Worm (Caenorhabditis elegans) whole organism, mixed stage, embryonic: ENCODE data around the gene C07H4.1.

Source experiments
- M03D4.4 ChIP-seq: sonication (generic microtip); optimal IDR thresholded peaks from 2 replicates; lab custom pipeline; 2017; ENCODE audit warnings: mild to moderate bottlenecking, missing genetic modification characterization, missing compliant biosample characterization
- bed-3 ChIP-seq: fragments of 200-800 bp; sonication (Bioruptor generic); optimal IDR thresholded peaks from 3 replicates; lab custom pipeline; 2018; ENCODE audit warnings: mild to moderate bottlenecking, missing genetic modification characterization, moderate library complexity, missing compliant biosample characterization
- blmp-1 ChIP-seq: fragments of 150-350 bp; optimal IDR thresholded peaks from 2 replicates; lab custom pipeline; 2014; ENCODE audit warnings: missing biosample characterization, missing genetic modification characterization
- ceh-39 ChIP-seq: fragments of 150-350 bp; optimal IDR thresholded peaks from 2 replicates; lab custom pipeline; 2014; ENCODE audit warnings: missing biosample characterization, missing genetic modification characterization
- ceh-43 ChIP-seq: fragments of 200-800 bp; sonication (Bioruptor generic); optimal IDR thresholded peaks from 2 replicates; lab custom pipeline; 2018; ENCODE audit warnings: mild to moderate bottlenecking, missing genetic modification characterization, moderate library complexity, missing compliant biosample characterization
- ceh-83 ChIP-seq: fragments of 200-800 bp; sonication (Bioruptor generic); optimal IDR thresholded peaks from 2 replicates; lab custom pipeline; 2018; ENCODE audit warnings: mild to moderate bottlenecking, missing genetic modification characterization, missing compliant biosample characterization
- ces-1 ChIP-seq: fragments of 150-350 bp; optimal IDR thresholded peaks from 2 replicates; lab custom pipeline; 2014; ENCODE audit warnings: missing biosample characterization, missing genetic modification reagents, missing genetic modification characterization
- cnd-1 ChIP-seq: fragments of 200-800 bp; sonication (Bioruptor generic); optimal IDR thresholded peaks from 2 replicates; lab custom pipeline; 2018; ENCODE audit warnings: mild to moderate bottlenecking, missing genetic modification characterization, missing compliant biosample characterization
- elt-1 ChIP-seq: sonication (generic microtip); optimal IDR thresholded peaks from 2 replicates; lab custom pipeline; 2017; ENCODE audit warnings: missing genetic modification characterization, mild to moderate bottlenecking, missing compliant biosample characterization, antibody characterized with exemption, moderate library complexity, borderline replicate concordance; ENCODE audit not compliant: insufficient read depth
- elt-3 ChIP-seq: fragments of 150-350 bp; optimal IDR thresholded peaks from 2 replicates; lab custom pipeline; 2014; ENCODE audit warnings: missing biosample characterization, missing genetic modification characterization
- flh-1 ChIP-seq: fragments of 200-800 bp; sonication (Bioruptor generic); optimal IDR thresholded peaks from 2 replicates; lab custom pipeline; 2018; ENCODE audit warnings: mild to moderate bottlenecking, missing genetic modification characterization, moderate library complexity, missing compliant biosample characterization
- hlh-1 ChIP-seq: fragments of 150-350 bp; optimal IDR thresholded peaks from 2 replicates; lab custom pipeline; 2014; ENCODE audit warnings: missing biosample characterization, missing genetic modification reagents, missing genetic modification characterization
- lsy-2 ChIP-seq: fragments of 150-350 bp; optimal IDR thresholded peaks from 2 replicates; lab custom pipeline; 2014; ENCODE audit warnings: missing biosample characterization, missing genetic modification characterization
- mab-5 ChIP-seq: fragments of 150-350 bp; optimal IDR thresholded peaks from 2 replicates; lab custom pipeline; 2014; ENCODE audit warnings: missing biosample characterization, missing genetic modification characterization
- mep-1 ChIP-seq: fragments of 150-350 bp; optimal IDR thresholded peaks from 2 replicates; lab custom pipeline; 2017; ENCODE audit warnings: missing biosample characterization, missing genetic modification reagents, missing genetic modification characterization, inconsistent platforms
- mls-2 ChIP-seq: sonication (generic microtip); optimal IDR thresholded peaks from 2 replicates; lab custom pipeline; 2016; ENCODE audit warnings: mild to moderate bottlenecking, missing genetic modification characterization, moderate library complexity, missing compliant biosample characterization
- nhr-237 ChIP-seq: fragments of 150-350 bp; optimal IDR thresholded peaks from 2 replicates; lab custom pipeline; 2014; ENCODE audit warnings: missing biosample characterization, missing genetic modification characterization
- nhr-28 ChIP-seq: fragments of 150-350 bp; optimal IDR thresholded peaks from 2 replicates; lab custom pipeline; 2014; ENCODE audit warnings: missing biosample characterization, missing genetic modification characterization
- pha-4 ChIP-seq: fragments of 150-350 bp; optimal IDR thresholded peaks from 2 replicates; lab custom pipeline; 2018; ENCODE audit warnings: missing biosample characterization, missing genetic modification reagents, missing genetic modification characterization
- sem-2 ChIP-seq: fragments of 200-800 bp; sonication (Bioruptor generic); optimal IDR thresholded peaks from 2 replicates; lab custom pipeline; 2018; ENCODE audit warnings: mild to moderate bottlenecking, missing genetic modification characterization, missing compliant biosample characterization
- snpc-4 ChIP-seq: fragments of 150-350 bp; optimal IDR thresholded peaks from 2 replicates; lab custom pipeline; 2014; ENCODE audit warnings: missing biosample characterization, missing genetic modification characterization
- sptf-1 ChIP-seq: sonication (generic microtip); optimal IDR thresholded peaks from 2 replicates; lab custom pipeline; 2017; ENCODE audit warnings: mild to moderate bottlenecking, missing genetic modification characterization, moderate library complexity, missing compliant biosample characterization
- tbx-8 ChIP-seq: fragments of 200-800 bp; sonication (Bioruptor generic); optimal IDR thresholded peaks from 2 replicates; lab custom pipeline; 2018; ENCODE audit warnings: mild to moderate bottlenecking, missing genetic modification characterization, moderate library complexity, missing compliant biosample characterization
- unc-120 ChIP-seq: sonication (generic microtip); optimal IDR thresholded peaks from 2 replicates; lab custom pipeline; 2017; ENCODE audit warnings: missing genetic modification characterization, missing compliant biosample characterization; ENCODE audit not compliant: poor library complexity, severe bottlenecking
- unc-39 ChIP-seq: fragments of 150-350 bp; optimal IDR thresholded peaks from 2 replicates; lab custom pipeline; 2014; ENCODE audit warnings: missing biosample characterization, missing genetic modification characterization
- unc-62 ChIP-seq: fragments of 150-350 bp; optimal IDR thresholded peaks from 2 replicates; lab custom pipeline; 2014; ENCODE audit warnings: missing biosample characterization, missing genetic modification reagents, missing genetic modification characterization
- zip-8 ChIP-seq: fragments of 150-350 bp; optimal IDR thresholded peaks from 2 replicates; lab custom pipeline; 2014; ENCODE audit warnings: missing biosample characterization, missing genetic modification characterization
- ztf-11 ChIP-seq: fragments of 150-350 bp; optimal IDR thresholded peaks from 2 replicates; lab custom pipeline; 2014; ENCODE audit warnings: missing biosample characterization, missing genetic modification characterization

Gene C07H4.1

ce11 chrII:9076098-9076879, 17.2 kb downstream of the C07H4.1 start:
- TF ChIP-seq mls-2 (tag; lab: Kevin White, UChicago) = no peak
- TF ChIP-seq unc-120 = peak; percentile 54
- TF ChIP-seq nhr-237 (tag; lab: Kevin White, UChicago) = no peak
- no peak for TF ChIP-seq elt-3 (tag; lab: Kevin White, UChicago)
- TF ChIP-seq hlh-1 = peak; percentile 79
- TF ChIP-seq unc-62 (GFP tag; lab: Kevin White, UChicago) = peak; percentile 46
- no peak for TF ChIP-seq ztf-11 (tag; lab: Kevin White, UChicago)
- TF ChIP-seq lsy-2 (tag; lab: Kevin White, UChicago) = no peak
- TF ChIP-seq mab-5 = no peak
- peak; percentile 39 for TF ChIP-seq zip-8

- no peak for TF ChIP-seq hlh-1
- TF ChIP-seq lsy-2 (tag; lab: Kevin White, UChicago) = no peak
- no peak for TF ChIP-seq blmp-1
- no peak for TF ChIP-seq ceh-39 (tag; lab: Kevin White, UChicago)
- TF ChIP-seq M03D4.4 (tag; lab: Kevin White, UChicago) = no peak
- TF ChIP-seq tbx-8 = no peak
Observed at ce11 chrII:9074492-9074891, 19.0 kb downstream of the C07H4.1 start.

ce11 chrII:9072769-9073168, 20.7 kb downstream of the C07H4.1 start:
- no peak for TF ChIP-seq sem-2 (GFP tag; lab: Kevin White, UChicago)
- no peak for TF ChIP-seq ces-1 (GFP tag; lab: Kevin White, UChicago)
- TF ChIP-seq tbx-8 = no peak
- TF ChIP-seq unc-62 (GFP tag; lab: Kevin White, UChicago) = no peak
- TF ChIP-seq zip-8 = no peak
- no peak for TF ChIP-seq elt-1 (tag; lab: Kevin White, UChicago)
- no peak for TF ChIP-seq ceh-43 (GFP tag; lab: Kevin White, UChicago)
- no peak for TF ChIP-seq mep-1 (tag; lab: Kevin White, UChicago)
- no peak for TF ChIP-seq hlh-1
- TF ChIP-seq bed-3 = no peak
- no peak for TF ChIP-seq flh-1 (GFP tag; lab: Kevin White, UChicago)
- no peak for TF ChIP-seq unc-39 (tag; lab: Kevin White, UChicago)
- no peak for TF ChIP-seq snpc-4 (tag; lab: Kevin White, UChicago)
- no peak for TF ChIP-seq pha-4 (tag; lab: Kevin White, UChicago)
- no peak for TF ChIP-seq M03D4.4 (tag; lab: Kevin White, UChicago)
- TF ChIP-seq ceh-83 (GFP tag; lab: Kevin White, UChicago) = no peak
- TF ChIP-seq unc-120 = no peak

- no peak for TF ChIP-seq elt-3 (tag; lab: Kevin White, UChicago)
- TF ChIP-seq unc-62 (GFP tag; lab: Kevin White, UChicago) = no peak
- TF ChIP-seq zip-8 = no peak
- no peak for TF ChIP-seq ceh-43 (GFP tag; lab: Kevin White, UChicago)
- no peak for TF ChIP-seq flh-1 (GFP tag; lab: Kevin White, UChicago)
- TF ChIP-seq nhr-237 (tag; lab: Kevin White, UChicago) = no peak
- TF ChIP-seq sptf-1 (tag; lab: Kevin White, UChicago) = no peak
Observed at ce11 chrII:9070740-9071139, 22.7 kb downstream of the C07H4.1 start, which contains the start of gene T24B8.4. T24B8.4 (minus strand) TSS chrII:9070840.

ce11 chrII:9069836-9070235, 23.6 kb downstream of the C07H4.1 start:
- TF ChIP-seq snpc-4 (tag; lab: Kevin White, UChicago) = no peak
- TF ChIP-seq mab-5 = no peak
- no peak for TF ChIP-seq cnd-1
- TF ChIP-seq nhr-237 (tag; lab: Kevin White, UChicago) = no peak
- no peak for TF ChIP-seq nhr-28 (tag; lab: Kevin White, UChicago)
- no peak for TF ChIP-seq sem-2 (GFP tag; lab: Kevin White, UChicago)
- TF ChIP-seq pha-4 (tag; lab: Kevin White, UChicago) = no peak

ce11 chrII:9064437-9064836, 29.0 kb downstream of the C07H4.1 start:
- TF ChIP-seq elt-1 (tag; lab: Kevin White, UChicago) (peak; percentile 88), elt-3 (tag; lab: Kevin White, UChicago) (no peak), unc-62 (GFP tag; lab: Kevin White, UChicago) (peak; percentile 19)
